Fruit fly (Drosophila melanogaster) whole organism, embryonic: ENCODE data around the gene CG5381.

Source experiments
- Asciz ChIP-seq: fragments of 200-800 bp; sonication (Bioruptor generic); optimal IDR thresholded peaks from 2 replicates; lab custom pipeline; 2017; ENCODE audit warnings: missing biosample characterization, mild to moderate bottlenecking, missing genetic modification characterization, missing genetic modification reagents
- B-H2 ChIP-seq: fragments of 200-800 bp; sonication (Bioruptor generic); optimal IDR thresholded peaks from 2 replicates; lab custom pipeline; 2018; ENCODE audit warnings: missing biosample characterization, mild to moderate bottlenecking, missing genetic modification characterization
- BtbVII ChIP-seq: fragments of 200-800 bp; sonication (Bioruptor generic); optimal IDR thresholded peaks from 3 replicates; lab custom pipeline; 2017; ENCODE audit warnings: missing biosample characterization, mild to moderate bottlenecking, missing genetic modification characterization
- CG11398 ChIP-seq: fragments of 200-800 bp; sonication (Bioruptor generic); optimal IDR thresholded peaks from 2 replicates; lab custom pipeline; 2016; ENCODE audit warnings: missing biosample characterization, missing genetic modification characterization
- CG12236 ChIP-seq: fragments of 200-800 bp; sonication (Bioruptor generic); optimal IDR thresholded peaks from 2 replicates; lab custom pipeline; 2016; ENCODE audit warnings: missing biosample characterization, missing genetic modification characterization
- CG13424 ChIP-seq: fragments of 200-800 bp; sonication (Bioruptor generic); optimal IDR thresholded peaks from 2 replicates; lab custom pipeline; 2019; ENCODE audit warnings: missing biosample characterization, mild to moderate bottlenecking, missing genetic modification characterization, moderate library complexity
- CG13624 ChIP-seq: fragments of 200-800 bp; sonication (Bioruptor generic); optimal IDR thresholded peaks from 2 replicates; lab custom pipeline; 2016; ENCODE audit warnings: missing biosample characterization, missing genetic modification characterization
- CG14050 ChIP-seq: fragments of 200-800 bp; sonication (Bioruptor generic); IDR thresholded peaks from 3 replicates; pipeline ENCODE4 v1.3.6; 2022; ENCODE audit warnings: missing biosample characterization, missing genetic modification characterization
- CG14710 ChIP-seq: fragments of 200-800 bp; sonication (Bioruptor generic); optimal IDR thresholded peaks from 3 replicates; lab custom pipeline; 2019; ENCODE audit warnings: missing biosample characterization, mild to moderate bottlenecking, missing genetic modification characterization, moderate library complexity
- CG14860 ChIP-seq: fragments of 200-800 bp; sonication (Bioruptor generic); IDR thresholded peaks from 3 replicates; pipeline ENCODE4 v1.3.6; 2022; ENCODE audit warnings: missing biosample characterization, missing genetic modification characterization; ENCODE audit not compliant: partially characterized antibody
- CG15011 ChIP-seq: fragments of 200-800 bp; sonication (Bioruptor generic); optimal IDR thresholded peaks from 3 replicates; lab custom pipeline; 2018; ENCODE audit warnings: missing biosample characterization, mild to moderate bottlenecking, missing genetic modification characterization
- CG17186 ChIP-seq: fragments of 200-800 bp; sonication (Bioruptor generic); optimal IDR thresholded peaks from 3 replicates; lab custom pipeline; 2017; ENCODE audit warnings: missing biosample characterization, missing genetic modification reagents, missing genetic modification characterization
- CG2116 ChIP-seq: fragments of 200-800 bp; sonication (Bioruptor generic); optimal IDR thresholded peaks from 3 replicates; lab custom pipeline; 2018; ENCODE audit warnings: missing biosample characterization, mild to moderate bottlenecking, missing genetic modification characterization
- CG33557 ChIP-seq: fragments of 200-800 bp; sonication (Bioruptor generic); optimal IDR thresholded peaks from 2 replicates; lab custom pipeline; 2019; ENCODE audit warnings: missing biosample characterization, mild to moderate bottlenecking, missing genetic modification characterization, moderate library complexity
- CG4404 ChIP-seq: fragments of 200-800 bp; sonication (Bioruptor generic); IDR thresholded peaks from 2 replicates; pipeline ENCODE4 v1.3.6; 2022; ENCODE audit warnings: missing biosample characterization, missing genetic modification characterization
- CG8290 ChIP-seq, 3 experiments: fragments of 200-800 bp; sonication (Bioruptor generic); optimal IDR thresholded peaks; 2 replicates each; lab custom pipeline; 2016 to 2019; ENCODE audit warnings: missing biosample characterization in 3 of 3, missing genetic modification characterization in 3 of 3, mild to moderate bottlenecking in 2 of 3, moderate library complexity in 1 of 3
- CG8359 ChIP-seq: fragments of 200-800 bp; sonication (Bioruptor generic); optimal IDR thresholded peaks from 2 replicates; lab custom pipeline; 2017; ENCODE audit warnings: missing biosample characterization, mild to moderate bottlenecking, missing genetic modification characterization, borderline replicate concordance
- CG8478 ChIP-seq: fragments of >200 bp; optimal IDR thresholded peaks from 2 replicates; lab custom pipeline; 2018
- CHES-1-like ChIP-seq: fragments of 200-800 bp; sonication (Bioruptor generic); optimal IDR thresholded peaks from 2 replicates; lab custom pipeline; 2016; ENCODE audit warnings: missing biosample characterization, missing genetic modification characterization
- Camta ChIP-seq: fragments of 200-800 bp; sonication (Bioruptor generic); optimal IDR thresholded peaks from 2 replicates; lab custom pipeline; 2016; ENCODE audit warnings: missing biosample characterization, missing genetic modification characterization
- CoRest ChIP-seq: fragments of 200-800 bp; sonication (Bioruptor generic); optimal IDR thresholded peaks from 3 replicates; lab custom pipeline; 2018; ENCODE audit warnings: missing biosample characterization, mild to moderate bottlenecking, missing genetic modification characterization, moderate library complexity
- D ChIP-seq, 2 experiments: fragments of 200-800 bp in 1 of 2; fragments of >200 bp in 1 of 2; sonication (Bioruptor generic) in 1 of 2; optimal IDR thresholded peaks; 2 replicates in 1 of 2; 3 replicates in 1 of 2; lab custom pipeline; 2017; ENCODE audit warnings: mild to moderate bottlenecking in 1 of 2, missing biosample characterization in 1 of 2, missing genetic modification characterization in 1 of 2, missing genetic modification reagents in 1 of 2
- Doc2 ChIP-seq: fragments of 200-800 bp; sonication (Bioruptor generic); IDR thresholded peaks from 2 replicates; pipeline ENCODE4 v1.3.6; 2022; ENCODE audit warnings: missing biosample characterization, missing genetic modification characterization
- Fer2 ChIP-seq: fragments of 200-800 bp; sonication (Bioruptor generic); optimal IDR thresholded peaks from 2 replicates; lab custom pipeline; 2018; ENCODE audit warnings: missing biosample characterization, mild to moderate bottlenecking, missing genetic modification characterization, moderate library complexity
- H2.0 ChIP-seq: fragments of 200-800 bp; sonication (Bioruptor generic); IDR thresholded peaks from 2 replicates; pipeline ENCODE4 v1.3.6; 2022; ENCODE audit warnings: missing biosample characterization, missing genetic modification characterization
- HLH3B ChIP-seq: fragments of 200-800 bp; sonication (Bioruptor generic); IDR thresholded peaks from 2 replicates; pipeline ENCODE4 v1.3.6; 2022; ENCODE audit warnings: missing biosample characterization, missing genetic modification characterization
- HLH54F ChIP-seq: fragments of 200-800 bp; sonication (Bioruptor generic); optimal IDR thresholded peaks from 3 replicates; lab custom pipeline; 2016; ENCODE audit warnings: missing biosample characterization, missing genetic modification characterization
- Hmx ChIP-seq: fragments of 200-800 bp; sonication (Bioruptor generic); optimal IDR thresholded peaks from 2 replicates; lab custom pipeline; 2016; ENCODE audit warnings: missing biosample characterization, missing genetic modification characterization
- Jarid2 ChIP-seq: fragments of 200-800 bp; sonication (Bioruptor generic); optimal IDR thresholded peaks from 3 replicates; lab custom pipeline; 2017; ENCODE audit warnings: mild to moderate bottlenecking, missing biosample characterization, missing genetic modification reagents, missing genetic modification characterization
- Max ChIP-seq: fragments of 200-800 bp; sonication (Bioruptor generic); optimal IDR thresholded peaks from 2 replicates; lab custom pipeline; 2016; ENCODE audit warnings: missing biosample characterization, mild to moderate bottlenecking, missing genetic modification characterization
- NK7.1 ChIP-seq: fragments of 200-800 bp; sonication (Bioruptor generic); optimal IDR thresholded peaks from 3 replicates; lab custom pipeline; 2016; ENCODE audit warnings: missing biosample characterization, missing genetic modification characterization
- Neu2 ChIP-seq: fragments of 200-800 bp; sonication (Bioruptor generic); optimal IDR thresholded peaks from 3 replicates; lab custom pipeline; 2016; ENCODE audit warnings: missing biosample characterization, missing genetic modification characterization, borderline replicate concordance
- Rfx ChIP-seq: fragments of 200-800 bp; sonication (Bioruptor generic); IDR thresholded peaks from 2 replicates; pipeline ENCODE4 v1.3.6; 2022; ENCODE audit warnings: missing biosample characterization, missing genetic modification characterization
- Sin3A ChIP-seq: fragments of >200 bp; optimal IDR thresholded peaks from 2 replicates; lab custom pipeline; 2018
- TFAM ChIP-seq: fragments of 200-800 bp; sonication (Bioruptor generic); optimal IDR thresholded peaks from 2 replicates; lab custom pipeline; 2017; ENCODE audit warnings: missing biosample characterization, missing genetic modification characterization, inconsistent platforms
- Taf1 ChIP-seq: fragments of 200-800 bp; sonication (Bioruptor generic); IDR thresholded peaks from 2 replicates; pipeline ENCODE4 v1.3.6; 2022; ENCODE audit warnings: missing biosample characterization, missing genetic modification characterization
- btn ChIP-seq: fragments of 200-800 bp; sonication (Bioruptor generic); optimal IDR thresholded peaks from 2 replicates; lab custom pipeline; 2016; ENCODE audit warnings: missing biosample characterization, missing genetic modification characterization
- crp ChIP-seq, 2 experiments: fragments of 200-800 bp; sonication (Bioruptor generic); optimal IDR thresholded peaks; 2 replicates in 1 of 2; 3 replicates in 1 of 2; lab custom pipeline; 2017; ENCODE audit warnings: missing biosample characterization in 2 of 2, missing genetic modification characterization in 2 of 2, mild to moderate bottlenecking in 1 of 2, moderate library complexity in 1 of 2
- ftz-f1 ChIP-seq: fragments of 200-800 bp; sonication (Bioruptor generic); optimal IDR thresholded peaks from 2 replicates; lab custom pipeline; 2016; ENCODE audit warnings: missing biosample characterization, missing genetic modification characterization
- grn ChIP-seq: fragments of 200-800 bp; sonication (Bioruptor generic); optimal IDR thresholded peaks from 3 replicates; lab custom pipeline; 2017; ENCODE audit warnings: missing biosample characterization, missing genetic modification characterization
- h ChIP-seq: fragments of >200 bp; optimal IDR thresholded peaks from 2 replicates; lab custom pipeline; 2017
- kah ChIP-seq: fragments of 200-800 bp; sonication (Bioruptor generic); optimal IDR thresholded peaks from 2 replicates; lab custom pipeline; 2018; ENCODE audit warnings: missing biosample characterization, mild to moderate bottlenecking, missing genetic modification characterization
- onecut ChIP-seq: fragments of 200-800 bp; sonication (Bioruptor generic); IDR thresholded peaks from 2 replicates; pipeline ENCODE4 v1.3.6; 2022; ENCODE audit warnings: missing biosample characterization, missing genetic modification characterization
- pnt ChIP-seq: fragments of 200-800 bp; sonication (Bioruptor generic); optimal IDR thresholded peaks from 3 replicates; lab custom pipeline; 2016; ENCODE audit warnings: missing biosample characterization, missing genetic modification characterization
- ranshi ChIP-seq: fragments of 200-800 bp; sonication (Bioruptor generic); IDR thresholded peaks from 2 replicates; pipeline ENCODE4 v1.3.6; 2022; ENCODE audit warnings: missing biosample characterization, missing genetic modification characterization
- so ChIP-seq: fragments of 200-800 bp; sonication (Bioruptor generic); IDR thresholded peaks from 3 replicates; pipeline ENCODE4 v1.3.6; 2022; ENCODE audit warnings: missing biosample characterization, missing genetic modification characterization
- sqz ChIP-seq: fragments of 200-800 bp; sonication (Bioruptor generic); optimal IDR thresholded peaks from 3 replicates; lab custom pipeline; 2018; ENCODE audit warnings: missing biosample characterization, mild to moderate bottlenecking, missing genetic modification characterization
- stwl ChIP-seq: fragments of 200-800 bp; sonication (Bioruptor generic); optimal IDR thresholded peaks from 3 replicates; lab custom pipeline; 2018; ENCODE audit warnings: missing biosample characterization, mild to moderate bottlenecking, missing genetic modification characterization, moderate library complexity
- tna ChIP-seq: fragments of 200-800 bp; sonication (Bioruptor generic); IDR thresholded peaks from 2 replicates; pipeline ENCODE4 v1.3.6; 2022; ENCODE audit warnings: missing biosample characterization, missing genetic modification characterization; ENCODE audit not compliant: partially characterized antibody
- tx ChIP-seq: fragments of 200-800 bp; sonication (Bioruptor generic); optimal IDR thresholded peaks from 2 replicates; lab custom pipeline; 2016; ENCODE audit warnings: missing biosample characterization, missing genetic modification characterization
- z ChIP-seq: fragments of 200-800 bp; sonication (Bioruptor generic); IDR thresholded peaks from 3 replicates; pipeline ENCODE4 v1.3.6; 2022; ENCODE audit warnings: missing biosample characterization, missing genetic modification characterization
- zf30C ChIP-seq: fragments of 200-800 bp; sonication (Bioruptor generic); optimal IDR thresholded peaks from 3 replicates; lab custom pipeline; 2018; ENCODE audit warnings: missing biosample characterization, mild to moderate bottlenecking, missing genetic modification characterization

Gene CG5381

DNA sequence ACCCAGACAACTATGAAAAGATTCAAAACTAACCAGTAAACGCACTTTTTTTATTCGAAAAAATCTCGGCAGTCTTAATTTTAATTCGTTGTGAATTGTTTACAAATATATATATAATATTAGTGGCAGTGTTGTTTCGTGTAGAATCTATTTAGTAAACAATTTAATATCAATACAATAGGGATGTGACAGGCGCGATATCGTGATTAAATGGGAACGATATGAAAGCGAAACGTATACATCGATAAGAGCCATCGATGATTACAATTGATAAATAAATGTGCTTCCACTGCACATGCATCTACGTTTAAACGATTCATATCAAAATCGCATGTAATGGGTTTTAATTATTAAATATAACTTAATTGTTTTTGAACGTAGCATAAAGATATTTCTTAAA, 45.5 kb downstream of the CG5381 start (continued):
- TF ChIP-seq CG14860 (GFP tag; lab: Robert Waterston, UW) (peak; percentile 85), CoRest (tag; lab: Kevin White, UChicago) (no peak), CG8290 (GFP tag; optimal IDR thresholded peaks at IDR 0.05; lab: Kevin White, UChicago) (peak; percentile 2), CG8290 (tag; optimal IDR thresholded peaks at IDR 0.05; lab: Kevin White, UChicago) (no peak), CG14710 (tag; lab: Kevin White, UChicago) (no peak), CG2116 (GFP tag; lab: Kevin White, UChicago) (peak; percentile 42), zf30C (no peak), Max (GFP tag; lab: Kevin White, UChicago) (no peak), sqz (no peak), H2.0 (GFP tag; lab: Robert Waterston, UW) (no peak), CG4404 (GFP tag; lab: Robert Waterston, UW) (no peak), Fer2 (tag; lab: Kevin White, UChicago) (no peak), CG8359 (GFP tag; lab: Kevin White, UChicago) (no peak), stwl (tag; lab: Kevin White, UChicago) (peak; percentile 59), Asciz (GFP tag; lab: Kevin White, UChicago) (no peak), BtbVII (GFP tag; lab: Kevin White, UChicago) (no peak), CG13624 (GFP tag; lab: Kevin White, UChicago) (no peak), kah (no peak), Camta (no peak), z (GFP tag; lab: Robert Waterston, UW) (no peak), CG15011 (GFP tag; lab: Kevin White, UChicago) (no peak), Doc2 (no peak), CG33557 (GFP tag; lab: Kevin White, UChicago) (no peak), tna (GFP tag; lab: Robert Waterston, UW) (peak; percentile 89), CG17186 (GFP tag; lab: Kevin White, UChicago) (no peak), ranshi (GFP tag; lab: Robert Waterston, UW) (no peak), B-H2 (GFP tag; lab: Kevin White, UChicago) (peak; percentile 9), crp (GFP tag; optimal IDR thresholded peaks at IDR 0.05; lab: Kevin White, UChicago) (no peak), Neu2 (no peak), grn (GFP tag; lab: Kevin White, UChicago) (no peak), onecut (GFP tag; lab: Robert Waterston, UW) (no peak), so (GFP tag; lab: Robert Waterston, UW) (no peak), pnt (GFP tag; lab: Kevin White, UChicago) (no peak), btn (no peak), TFAM (GFP tag; lab: Kevin White, UChicago) (no peak), h (no peak), HLH54F (GFP tag; lab: Kevin White, UChicago) (no peak), CG14050 (no peak), CG12236 (GFP tag; lab: Kevin White, UChicago) (no peak), HLH3B (GFP tag; lab: Robert Waterston, UW) (no peak), CHES-1-like (GFP tag; lab: Kevin White, UChicago) (no peak), tx (no peak), Hmx (GFP tag; lab: Kevin White, UChicago) (no peak), CG11398 (GFP tag; lab: Kevin White, UChicago) (no peak), ftz-f1 (no peak), Sin3A (lab: Kevin White, UChicago) (no peak), D (optimal IDR thresholded peaks at IDR 0.05; lab: Kevin White, UChicago) (no peak), D (GFP tag; optimal IDR thresholded peaks at IDR 0.05; lab: Kevin White, UChicago) (no peak), Jarid2 (GFP tag; lab: Kevin White, UChicago) (no peak), Rfx (GFP tag; lab: Robert Waterston, UW) (peak; percentile 48; the same call in 1 of the 2 replicates), NK7.1 (no peak), CG8478 (lab: Kevin White, UChicago) (no peak), Taf1 (no peak), CG13424 (peak; percentile 7)
